Fruit fly (Drosophila melanogaster) whole organism, pupa: ENCODE results near the gene CG42489.

ENCODE experiments used
- CG13204 ChIP-seq: fragments of 200-800 bp; sonication (Bioruptor generic); optimal IDR thresholded peaks from 2 replicates; lab custom pipeline; 2018; ENCODE audit warnings: missing biosample characterization, mild to moderate bottlenecking, missing genetic modification characterization, moderate library complexity
- Pif1A ChIP-seq: fragments of 200-800 bp; sonication (Bioruptor generic); optimal IDR thresholded peaks from 3 replicates; lab custom pipeline; 2016; ENCODE audit warnings: missing biosample characterization, missing genetic modification characterization
- gl ChIP-seq: fragments of 200-800 bp; sonication (Bioruptor generic); optimal IDR thresholded peaks from 2 replicates; lab custom pipeline; 2018; ENCODE audit warnings: missing biosample characterization, mild to moderate bottlenecking, missing genetic modification characterization

dm6 chr3R:8654058-8654457 is 508 bp downstream of the CG42489 start:
- TF ChIP-seq Pif1A (no peak), CG13204 (GFP tag; lab: Kevin White, UChicago) (no peak), gl (no peak)
